Fruit fly (Drosophila melanogaster) whole organism, embryonic: ENCODE results near the gene CG9582.

Experiments used
- NC2β ChIP-seq: fragments of 200-800 bp; sonication (Bioruptor generic); optimal IDR thresholded peaks from 2 replicates; lab custom pipeline; 2016; ENCODE audit warnings: missing biosample characterization, missing genetic modification characterization
- Taf1 ChIP-seq: fragments of 200-800 bp; sonication (Bioruptor generic); IDR thresholded peaks from 2 replicates; pipeline ENCODE4 v1.3.6; 2022; ENCODE audit warnings: missing biosample characterization, missing genetic modification characterization
- eve ChIP-seq, 2 experiments: fragments of >200 bp; optimal IDR thresholded peaks; 2 replicates each; lab custom pipeline; 2017; ENCODE audit warnings: missing biosample characterization in 2 of 2, missing genetic modification characterization in 2 of 2
- lilli ChIP-seq: fragments of 200-800 bp; sonication (Bioruptor generic); optimal IDR thresholded peaks from 3 replicates; lab custom pipeline; 2016; ENCODE audit warnings: missing biosample characterization, missing genetic modification characterization
- pum ChIP-seq: fragments of 200-800 bp; sonication (Bioruptor generic); optimal IDR thresholded peaks from 2 replicates; lab custom pipeline; 2016; ENCODE audit warnings: missing biosample characterization, missing genetic modification characterization
- stwl ChIP-seq: fragments of 200-800 bp; sonication (Bioruptor generic); optimal IDR thresholded peaks from 3 replicates; lab custom pipeline; 2018; ENCODE audit warnings: missing biosample characterization, mild to moderate bottlenecking, missing genetic modification characterization, moderate library complexity
- tup ChIP-seq: fragments of 200-800 bp; sonication (Bioruptor generic); optimal IDR thresholded peaks from 2 replicates; lab custom pipeline; 2016; ENCODE audit warnings: missing biosample characterization, mild to moderate bottlenecking, missing genetic modification characterization, moderate library complexity

DNA sequence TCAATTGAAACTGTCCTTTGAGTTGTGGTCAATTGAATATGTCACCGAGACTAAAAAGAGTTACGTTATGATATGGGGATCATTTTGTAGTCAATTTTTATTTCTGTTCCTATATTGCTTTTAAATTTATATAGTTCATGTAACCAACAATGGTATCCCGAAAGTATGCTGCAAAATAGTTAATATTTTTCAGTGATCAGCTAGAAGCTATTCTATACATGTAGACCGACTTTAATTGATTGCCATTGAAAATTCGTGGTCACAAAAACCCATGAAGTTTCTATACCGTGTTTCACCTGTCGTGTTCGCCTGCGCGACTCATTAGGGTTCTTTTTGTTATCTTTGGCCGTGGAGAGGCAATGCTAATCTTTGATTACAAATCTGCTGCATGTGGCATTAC is 57.1 kb downstream of the CG9582 start:
- no peak for TF ChIP-seq Taf1 (GFP tag; lab: Robert Waterston, UW)
- no peak for TF ChIP-seq NC2β (GFP tag; lab: Kevin White, UChicago)
- no peak for TF ChIP-seq eve (GFP tag; optimal IDR thresholded peaks at IDR 0.05; lab: Kevin White, UChicago)
- no peak for TF ChIP-seq tup (GFP tag; lab: Kevin White, UChicago)
- TF ChIP-seq pum = no peak
- no peak for TF ChIP-seq lilli (GFP tag; lab: Kevin White, UChicago)
- no peak for TF ChIP-seq stwl (tag; lab: Kevin White, UChicago)
